Worm (Caenorhabditis elegans) whole organism, young adult: ENCODE measurements around the gene daam-1.
A peak's percentile ranks its signal among the peaks of the same experiment; 100 is the strongest.

Source experiments
- B0261.1 ChIP-seq: sonication (generic microtip); optimal IDR thresholded peaks from 2 replicates; lab custom pipeline; 2016; ENCODE audit warnings: mild to moderate bottlenecking, missing genetic modification characterization, moderate library complexity, missing compliant biosample characterization
- B0336.3 ChIP-seq: fragments of 200-800 bp; sonication (Bioruptor generic); IDR thresholded peaks from 2 replicates; pipeline ENCODE4 v1.3.6; 2022; ENCODE audit warnings: missing genetic modification characterization, missing compliant biosample characterization
- F52B5.7 ChIP-seq: sonication (generic microtip); optimal IDR thresholded peaks from 2 replicates; lab custom pipeline; 2016; ENCODE audit warnings: mild to moderate bottlenecking, missing genetic modification characterization, missing compliant biosample characterization
- F57A8.1 ChIP-seq: fragments of 200-800 bp; sonication (Bioruptor generic); optimal IDR thresholded peaks from 2 replicates; lab custom pipeline; 2018; ENCODE audit warnings: mild to moderate bottlenecking, missing genetic modification characterization, moderate library complexity, missing compliant biosample characterization
- F57C9.4 ChIP-seq: sonication (generic microtip); optimal IDR thresholded peaks from 2 replicates; lab custom pipeline; 2017; ENCODE audit warnings: mild to moderate bottlenecking, missing genetic modification characterization, missing compliant biosample characterization
- K12H6.12 ChIP-seq: fragments of 200-800 bp; sonication (Bioruptor generic); optimal IDR thresholded peaks from 2 replicates; lab custom pipeline; 2018; ENCODE audit warnings: mild to moderate bottlenecking, missing genetic modification characterization, missing compliant biosample characterization
- Y53F4B.3 ChIP-seq: fragments of 200-800 bp; sonication (Bioruptor generic); IDR thresholded peaks from 2 replicates; pipeline ENCODE4 v1.3.6; 2022; ENCODE audit warnings: missing genetic modification reagents, missing genetic modification characterization, missing compliant biosample characterization
- Y53G8AR.9 ChIP-seq: fragments of 200-800 bp; sonication (Bioruptor generic); conservative IDR thresholded peaks from 2 replicates; pipeline ENCODE4 v1.3.6; 2022; ENCODE audit warnings: missing genetic modification reagents, missing genetic modification characterization, missing compliant biosample characterization
- Y79H2A.3 ChIP-seq: fragments of 200-800 bp; sonication (Bioruptor generic); conservative IDR thresholded peaks from 2 replicates; pipeline ENCODE4 v1.3.6; 2022; ENCODE audit warnings: missing genetic modification reagents, missing genetic modification characterization, missing compliant biosample characterization
- ZK185.1 ChIP-seq: sonication (generic microtip); optimal IDR thresholded peaks from 2 replicates; lab custom pipeline; 2016; ENCODE audit warnings: mild to moderate bottlenecking, missing genetic modification characterization, missing compliant biosample characterization; ENCODE audit not compliant: poor library complexity, severe bottlenecking
- ama-1 ChIP-seq, 3 experiments: fragments of 150-350 bp in 1 of 3; sonication (generic microtip) in 2 of 3; optimal IDR thresholded peaks; 2 replicates each; lab custom pipeline; 2014 to 2018; ENCODE audit warnings: missing biosample characterization in 2 of 3, missing genetic modification characterization in 2 of 3, missing genetic modification reagents in 2 of 3
- atf-7 ChIP-seq: sonication (generic microtip); optimal IDR thresholded peaks from 2 replicates; lab custom pipeline; 2017; ENCODE audit warnings: mild to moderate bottlenecking, missing genetic modification characterization, missing compliant biosample characterization
- athp-1 ChIP-seq: sonication (generic microtip); optimal IDR thresholded peaks from 2 replicates; lab custom pipeline; 2017; ENCODE audit warnings: mild to moderate bottlenecking, missing genetic modification characterization, missing compliant biosample characterization
- ccch-3 ChIP-seq: fragments of 200-800 bp; sonication (Bioruptor generic); optimal IDR thresholded peaks from 2 replicates; lab custom pipeline; 2018; ENCODE audit warnings: mild to moderate bottlenecking, missing genetic modification characterization, missing compliant biosample characterization
- ceh-27 ChIP-seq: fragments of 200-800 bp; sonication (Bioruptor generic); optimal IDR thresholded peaks from 2 replicates; lab custom pipeline; 2018; ENCODE audit warnings: mild to moderate bottlenecking, missing genetic modification characterization, moderate library complexity, missing compliant biosample characterization
- ceh-40 ChIP-seq: fragments of 200-800 bp; sonication (Bioruptor generic); IDR thresholded peaks from 2 replicates; pipeline ENCODE4 v1.3.6; 2022; ENCODE audit warnings: missing genetic modification characterization, missing compliant biosample characterization
- him-1 ChIP-seq: sonication (generic microtip); optimal IDR thresholded peaks from 2 replicates; lab custom pipeline; 2016; ENCODE audit warnings: missing genotype, missing genetic modification reagents, missing genetic modification characterization, missing compliant biosample characterization
- hlh-12 ChIP-seq: sonication (generic microtip); optimal IDR thresholded peaks from 2 replicates; lab custom pipeline; 2016; ENCODE audit warnings: missing genetic modification characterization, missing compliant biosample characterization
- hrde-1 ChIP-seq: sonication (generic microtip); optimal IDR thresholded peaks from 2 replicates; lab custom pipeline; 2016; ENCODE audit warnings: missing genetic modification characterization, mild to moderate bottlenecking, missing compliant biosample characterization, moderate library complexity, missing genotype, missing genetic modification reagents, borderline replicate concordance
- hsf-1 ChIP-seq: fragments of 200-800 bp; sonication (Bioruptor generic); IDR thresholded peaks from 2 replicates; pipeline ENCODE4 v1.3.6; 2022; ENCODE audit warnings: missing genetic modification reagents, missing genetic modification characterization, missing compliant biosample characterization
- let-526 ChIP-seq: fragments of 200-800 bp; sonication (Bioruptor generic); IDR thresholded peaks from 2 replicates; pipeline ENCODE4 v1.3.6; 2022; ENCODE audit warnings: missing genetic modification reagents, missing genetic modification characterization, missing compliant biosample characterization
- let-607 ChIP-seq, 2 experiments: fragments of 200-800 bp in 1 of 2; sonication (Bioruptor generic) in 1 of 2; sonication (generic microtip) in 1 of 2; optimal IDR thresholded peaks; 2 replicates each; lab custom pipeline; 2016 to 2018; ENCODE audit warnings: mild to moderate bottlenecking in 2 of 2, missing compliant biosample characterization in 2 of 2, missing genetic modification characterization in 2 of 2, moderate library complexity in 2 of 2, missing genotype in 1 of 2
- lin-40 ChIP-seq: sonication (generic microtip); optimal IDR thresholded peaks from 2 replicates; lab custom pipeline; 2016; ENCODE audit warnings: missing genetic modification characterization, mild to moderate bottlenecking, missing compliant biosample characterization, missing genotype, missing genetic modification reagents
- lir-1 ChIP-seq: fragments of 200-800 bp; sonication (Bioruptor generic); conservative IDR thresholded peaks from 2 replicates; pipeline ENCODE4 v1.3.6; 2022; ENCODE audit warnings: missing genetic modification reagents, missing genetic modification characterization, missing compliant biosample characterization
- mel-28 ChIP-seq: sonication (generic microtip); optimal IDR thresholded peaks from 2 replicates; lab custom pipeline; 2016; ENCODE audit warnings: borderline replicate concordance, mild to moderate bottlenecking, missing genetic modification characterization, missing compliant biosample characterization
- nhr-120 ChIP-seq: fragments of 200-800 bp; sonication (Bioruptor generic); IDR thresholded peaks from 2 replicates; pipeline ENCODE4 v1.3.6; 2022; ENCODE audit warnings: missing genetic modification characterization, missing compliant biosample characterization
- nhr-179 ChIP-seq: sonication (generic microtip); optimal IDR thresholded peaks from 2 replicates; lab custom pipeline; 2016; ENCODE audit warnings: mild to moderate bottlenecking, missing genetic modification characterization, missing compliant biosample characterization
- nhr-80 ChIP-seq: sonication (generic microtip); optimal IDR thresholded peaks from 2 replicates; lab custom pipeline; 2016; ENCODE audit warnings: missing genetic modification characterization, missing compliant biosample characterization
- nhr-90 ChIP-seq: sonication (generic microtip); optimal IDR thresholded peaks from 2 replicates; lab custom pipeline; 2016; ENCODE audit warnings: missing genotype, mild to moderate bottlenecking, missing genetic modification characterization, missing compliant biosample characterization
- pbrm-1 ChIP-seq: fragments of 200-800 bp; sonication (Bioruptor generic); IDR thresholded peaks from 2 replicates; pipeline ENCODE4 v1.3.6; 2022; ENCODE audit warnings: missing genetic modification reagents, missing genetic modification characterization, missing compliant biosample characterization
- snpc-1.1 ChIP-seq: sonication (generic microtip); optimal IDR thresholded peaks from 2 replicates; lab custom pipeline; 2017; ENCODE audit warnings: missing genetic modification characterization, mild to moderate bottlenecking, missing compliant biosample characterization, antibody characterized with exemption, moderate library complexity, missing genotype, missing genetic modification reagents; ENCODE audit not compliant: insufficient read depth
- snpc-4 ChIP-seq, 5 experiments: fragments of 150-350 bp in 1 of 5; sonication (generic microtip) in 4 of 5; optimal IDR thresholded peaks; 2 replicates each; lab custom pipeline; 2014 to 2018; ENCODE audit warnings: missing genetic modification characterization in 5 of 5, missing biosample characterization in 3 of 5, antibody characterized with exemption in 2 of 5, mild to moderate bottlenecking in 2 of 5, missing compliant biosample characterization in 2 of 5, missing genotype in 2 of 5, moderate library complexity in 2 of 5, missing genetic modification reagents in 1 of 5
- tlf-1 ChIP-seq: fragments of 200-800 bp; sonication (Bioruptor generic); optimal IDR thresholded peaks from 2 replicates; lab custom pipeline; 2018; ENCODE audit warnings: mild to moderate bottlenecking, missing genetic modification characterization, missing compliant biosample characterization
- unc-62 ChIP-seq: fragments of 150-350 bp; optimal IDR thresholded peaks from 2 replicates; lab custom pipeline; 2014; ENCODE audit warnings: missing biosample characterization, missing genetic modification reagents, missing genetic modification characterization
- xnd-1 ChIP-seq: sonication (generic microtip); optimal IDR thresholded peaks from 2 replicates; lab custom pipeline; 2016; ENCODE audit warnings: missing genotype, missing genetic modification reagents, missing genetic modification characterization, missing compliant biosample characterization
- zim-3 ChIP-seq: sonication (generic microtip); optimal IDR thresholded peaks from 2 replicates; lab custom pipeline; 2017; ENCODE audit warnings: mild to moderate bottlenecking, missing genetic modification characterization, moderate library complexity, missing compliant biosample characterization
- ztf-6 ChIP-seq: fragments of 200-800 bp; sonication (Bioruptor generic); IDR thresholded peaks from 2 replicates; pipeline ENCODE4 v1.3.6; 2022; ENCODE audit warnings: missing genetic modification reagents, missing genetic modification characterization, missing compliant biosample characterization

daam-1 gene

ce11 chrV:53286-53685, 30.3 kb downstream of the daam-1 start (continued):
- TF ChIP-seq Y79H2A.3 (GFP tag; lab: Robert Waterston, UW), result no peak
- TF ChIP-seq snpc-1.1, result peak; percentile 79
- TF ChIP-seq B0336.3 (GFP tag; lab: Robert Waterston, UW), result no peak
- peak; percentile 64 for TF ChIP-seq F57A8.1 (GFP tag; lab: Kevin White, UChicago)
- TF ChIP-seq F57C9.4, result no peak
- TF ChIP-seq Y53F4B.3 (GFP tag; lab: Robert Waterston, UW), result 0 out of 2 replicates have a peak, but pooled peaks have one; percentile 13

DNA sequence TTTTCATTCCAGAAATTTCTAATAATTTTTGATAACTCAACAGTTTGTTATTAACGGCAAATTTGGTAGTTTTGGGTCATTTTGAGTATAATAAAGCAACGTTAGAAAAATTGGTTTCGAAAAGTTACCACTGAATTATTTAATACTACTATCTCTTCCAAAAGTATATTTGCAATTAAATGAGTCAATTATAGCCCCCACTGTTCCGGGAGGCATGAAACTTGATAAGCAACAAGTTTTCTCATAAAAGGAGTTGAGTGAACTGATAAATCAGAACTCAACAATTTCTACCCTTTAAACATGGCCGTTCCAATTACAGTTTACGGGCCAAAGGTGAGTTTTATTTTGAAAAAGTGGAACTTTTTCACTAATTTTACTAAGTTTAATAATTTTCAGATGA, 35.0 kb downstream of the daam-1 start, which contains the start of gene B0348.1:
Gene B0348.1 (plus strand): TSS at position 301 of the 400 bp plus-strand sequence.
- no peak for TF ChIP-seq lin-40 (tag; lab: Kevin White, UChicago)
- TF ChIP-seq athp-1, result no peak
- no peak for TF ChIP-seq nhr-90
- no peak for TF ChIP-seq B0261.1
- TF ChIP-seq ceh-27 (GFP tag; lab: Kevin White, UChicago), result no peak
- no peak for TF ChIP-seq ceh-40 (GFP tag; lab: Robert Waterston, UW)
- TF ChIP-seq lir-1, result no peak
- TF ChIP-seq Y53G8AR.9, result no peak
- TF ChIP-seq tlf-1 (GFP tag; lab: Kevin White, UChicago), result no peak
- no peak for TF ChIP-seq B0336.3 (GFP tag; lab: Robert Waterston, UW)
- TF ChIP-seq hrde-1 (tag; lab: Kevin White, UChicago), result no peak
- no peak for TF ChIP-seq F52B5.7
- TF ChIP-seq xnd-1 (tag; lab: Kevin White, UChicago), result no peak
- no peak for TF ChIP-seq ama-1 (optimal IDR thresholded peaks at IDR 0.05; lab: Kevin White, UChicago)
- TF ChIP-seq ama-1 (GFP tag; optimal IDR thresholded peaks at IDR 0.05; lab: Kevin White, UChicago), result no peak
- no peak for TF ChIP-seq zim-3 (tag; lab: Kevin White, UChicago)

DNA sequence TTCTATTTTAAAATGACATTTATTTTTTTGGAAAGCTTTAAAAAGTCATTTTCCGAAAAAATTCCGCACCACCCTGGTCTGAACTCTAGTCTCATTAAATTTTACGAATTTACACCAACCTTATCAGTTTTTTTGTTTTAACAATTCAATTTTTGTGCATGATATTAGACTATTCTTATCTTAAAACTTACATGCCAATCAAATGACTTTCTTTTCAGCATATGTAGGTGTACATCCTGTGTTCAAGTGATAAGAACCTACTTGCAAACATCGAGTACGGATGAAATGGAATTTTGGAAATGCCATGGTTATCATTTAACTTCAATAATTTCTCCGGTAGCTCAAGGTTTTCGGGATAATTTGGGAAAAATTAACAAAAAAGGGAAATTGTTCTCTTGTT, 35.8 kb downstream of the daam-1 start:
- TF ChIP-seq ceh-40 (GFP tag; lab: Robert Waterston, UW) (no peak), nhr-80 (tag; lab: Kevin White, UChicago) (peak; percentile 68), hrde-1 (tag; lab: Kevin White, UChicago) (no peak), ccch-3 (GFP tag; lab: Kevin White, UChicago) (no peak), hlh-12 (tag; lab: Kevin White, UChicago) (no peak)

- TF ChIP-seq unc-62 (no peak), ztf-6 (GFP tag; lab: Robert Waterston, UW) (no peak), zim-3 (tag; lab: Kevin White, UChicago) (no peak), nhr-179 (no peak), atf-7 (tag; lab: Kevin White, UChicago) (no peak), ZK185.1 (tag; lab: Kevin White, UChicago) (no peak), let-526 (GFP tag; lab: Robert Waterston, UW) (no peak), let-607 (tag; optimal IDR thresholded peaks at IDR 0.05; lab: Kevin White, UChicago) (no peak)
Measured at ce11 chrV:45010-45409, 38.6 kb downstream of the daam-1 start, which contains the start of gene B0348.2. B0348.2 (plus strand) TSS chrV:45310.

DNA sequence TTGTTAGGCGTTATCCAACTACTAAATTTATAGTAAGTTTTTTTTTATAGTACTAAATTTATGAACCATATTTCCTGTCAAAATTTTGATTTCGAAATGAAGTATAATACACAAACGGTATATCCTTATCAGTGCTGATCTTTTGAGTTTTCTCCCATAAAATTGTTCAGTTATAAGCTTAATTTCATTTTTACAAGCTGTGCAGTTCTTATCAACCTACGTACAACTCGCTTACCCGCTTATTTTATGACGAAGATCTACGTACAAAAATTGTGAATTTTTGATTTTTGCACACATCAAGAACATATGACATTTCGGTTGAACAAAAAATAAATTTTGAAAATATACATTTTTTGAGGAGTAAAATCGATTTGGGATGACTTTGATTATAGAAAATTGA, 39.6 kb downstream of the daam-1 start:
- TF ChIP-seq nhr-120 (GFP tag; lab: Robert Waterston, UW), result no peak
- TF ChIP-seq hsf-1 (GFP tag; lab: Robert Waterston, UW), result no peak
- TF ChIP-seq snpc-4 (GFP tag; optimal IDR thresholded peaks at IDR 0.05; lab: Kevin White, UChicago), result no peak
- TF ChIP-seq snpc-4 (tag; optimal IDR thresholded peaks at IDR 0.05; lab: Kevin White, UChicago), result no peak
- no peak for TF ChIP-seq K12H6.12 (tag; lab: Kevin White, UChicago)
- TF ChIP-seq Y53F4B.3 (GFP tag; lab: Robert Waterston, UW), result no peak
- TF ChIP-seq mel-28 (tag; lab: Kevin White, UChicago), result no peak
- no peak for TF ChIP-seq him-1 (tag; lab: Kevin White, UChicago)
- TF ChIP-seq pbrm-1, result no peak
- TF ChIP-seq, all 124 proteins: peak for 0
